Worm (Caenorhabditis elegans): ENCODE data around the gene F54D12.1.

Gene F54D12.1

ce11 chrII:1378259-1378658, 21.9 kb upstream of the F54D12.1 start, which contains the start of gene F54D12.10:
Gene F54D12.10 (minus strand): TSS chrII:1378359.
- TF ChIP-seq unc-39 (tag; optimal IDR thresholded peaks at IDR 0.05): no peak
- no peak for TF ChIP-seq Y55F3AM.14 (GFP tag; optimal IDR thresholded peaks at IDR 0.05)
- no peak for TF ChIP-seq lin-39 (tag; optimal IDR thresholded peaks at IDR 0.05)

DNA sequence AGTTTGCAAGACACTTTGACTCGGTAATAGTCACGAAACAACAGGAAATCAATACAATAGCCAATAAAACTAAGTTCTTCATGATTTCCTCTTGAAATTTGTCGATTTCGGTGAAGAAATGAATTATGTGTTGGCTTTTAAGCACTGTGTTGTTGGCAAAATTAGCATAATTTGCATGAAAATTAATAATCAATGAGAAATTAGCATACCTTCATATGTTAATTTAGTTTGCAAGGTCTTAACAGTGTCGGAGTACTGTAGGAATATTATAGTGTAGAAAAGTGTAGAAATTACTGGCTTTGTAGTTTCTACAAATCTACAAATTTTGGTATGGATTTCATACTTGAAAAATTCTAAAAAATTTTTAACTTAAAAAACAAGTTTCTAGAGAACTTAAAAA, 18.6 kb upstream of the F54D12.1 start, which contains the start of gene F54D12.9:
F54D12.9 (minus strand) TSS at position 101 of the 400 bp plus-strand sequence.
- TF ChIP-seq mdl-1 (tag; optimal IDR thresholded peaks at IDR 0.05) (no peak), F13H6.1 (tag; optimal IDR thresholded peaks at IDR 0.05) (no peak), Y55F3AM.14 (GFP tag; optimal IDR thresholded peaks at IDR 0.05) (no peak), sma-3 (GFP tag; optimal IDR thresholded peaks at IDR 0.05) (no peak), blmp-1 (tag; optimal IDR thresholded peaks at IDR 0.05; ENCODE audit: insufficient read depth) (no peak), nhr-25 (tag; optimal IDR thresholded peaks at IDR 0.05) (no peak), peb-1 (tag; optimal IDR thresholded peaks at IDR 0.05) (no peak), snpc-4 (tag; optimal IDR thresholded peaks at IDR 0.05) (no peak)

DNA sequence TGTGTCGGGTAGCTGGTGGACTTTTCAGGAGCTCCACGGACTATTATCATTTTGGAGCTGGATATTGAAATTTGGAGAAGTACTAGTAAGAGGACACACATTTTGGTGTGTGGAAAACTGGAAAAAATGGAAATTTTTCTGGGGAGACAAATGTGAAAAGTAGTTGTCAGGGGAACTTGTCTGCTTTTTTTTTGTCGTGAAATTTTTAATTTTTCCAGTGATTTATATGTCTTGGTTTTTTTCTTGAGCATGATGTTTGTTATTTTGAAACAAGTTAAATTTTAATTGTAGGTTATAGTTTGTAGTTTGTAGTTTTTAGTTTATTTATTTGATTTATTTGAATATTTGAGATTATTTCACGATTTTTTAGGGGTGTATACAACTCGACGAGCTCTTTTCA, 14.9 kb upstream of the F54D12.1 start, which contains the start of gene F54D12.7:
F54D12.7 (minus strand) TSS at position 101 of the 400 bp plus-strand sequence.
- TF ChIP-seq C34F6.9 (tag; optimal IDR thresholded peaks at IDR 0.05) (no peak), ceh-82 (tag; optimal IDR thresholded peaks at IDR 0.05) (no peak), nhr-11 (tag; optimal IDR thresholded peaks at IDR 0.05) (no peak), nhr-6 (tag; optimal IDR thresholded peaks at IDR 0.05) (no peak), unc-55 (GFP tag; optimal IDR thresholded peaks at IDR 0.05) (no peak), ztf-11 (tag; optimal IDR thresholded peaks at IDR 0.05) (no peak), skn-1 (tag; optimal IDR thresholded peaks at IDR 0.05) (no peak), fos-1 (tag; optimal IDR thresholded peaks at IDR 0.05) (no peak), nhr-10 (tag; optimal IDR thresholded peaks at IDR 0.05) (no peak), ZK546.5 (tag; optimal IDR thresholded peaks at IDR 0.05) (no peak), mbf-1 (tag; optimal IDR thresholded peaks at IDR 0.05) (no peak), dmd-4 (tag; optimal IDR thresholded peaks at IDR 0.05) (no peak), Y55F3AM.14 (GFP tag; optimal IDR thresholded peaks at IDR 0.05) (no peak), mab-5 (tag; optimal IDR thresholded peaks at IDR 0.05) (no peak), lin-11 (tag; optimal IDR thresholded peaks at IDR 0.05) (no peak), nhr-23 (tag; optimal IDR thresholded peaks at IDR 0.05) (no peak), sma-3 (GFP tag; optimal IDR thresholded peaks at IDR 0.05) (no peak), F13H6.1 (tag; optimal IDR thresholded peaks at IDR 0.05) (no peak), ama-1 (optimal IDR thresholded peaks at IDR 0.05) (no peak), mdl-1 (tag; optimal IDR thresholded peaks at IDR 0.05) (no peak)

- TF ChIP-seq Y55F3AM.14 (GFP tag; optimal IDR thresholded peaks at IDR 0.05): no peak
- peak; percentile 85 for TF ChIP-seq fos-1 (tag; optimal IDR thresholded peaks at IDR 0.05)
- peak; percentile 29 for TF ChIP-seq blmp-1 (tag; optimal IDR thresholded peaks at IDR 0.05; ENCODE audit: insufficient read depth)
Measured at ce11 chrII:1386478-1386877, 13.7 kb upstream of the F54D12.1 start, which contains the start of gene aat-7. Gene aat-7 (plus strand): TSS chrII:1386870.

DNA sequence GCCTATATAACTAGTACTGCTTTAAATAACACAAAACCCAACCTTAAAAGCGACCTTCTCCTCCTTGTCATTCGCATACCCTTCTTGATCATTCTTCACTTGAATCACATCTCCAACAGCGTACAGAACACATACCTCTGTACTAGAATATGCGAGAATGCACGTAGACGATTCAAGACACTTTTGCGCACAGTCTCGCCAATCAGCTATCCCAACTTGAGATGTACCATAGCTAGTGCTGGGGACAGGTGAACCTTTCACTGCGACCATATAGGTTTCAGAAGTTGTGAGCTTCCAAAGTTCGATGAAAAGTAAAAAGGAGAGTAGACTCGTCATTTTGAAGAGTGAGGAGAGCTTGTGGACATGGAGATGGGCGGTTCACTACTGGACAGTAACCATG, 2.5 kb upstream of the F54D12.1 start, which contains the start of gene F54D12.8:
F54D12.8 (minus strand) TSS at position 336 of the 400 bp plus-strand sequence.
- TF ChIP-seq ztf-1 (GFP tag; conservative IDR thresholded peaks at IDR 0.05) (no peak), unc-55 (GFP tag; optimal IDR thresholded peaks at IDR 0.05) (no peak), ztf-11 (tag; optimal IDR thresholded peaks at IDR 0.05) (no peak), unc-62 (GFP tag; optimal IDR thresholded peaks at IDR 0.05) (no peak), nhr-25 (tag; optimal IDR thresholded peaks at IDR 0.05) (no peak), nhr-12 (tag; optimal IDR thresholded peaks at IDR 0.05) (no peak), elt-1 (tag; optimal IDR thresholded peaks at IDR 0.05) (no peak), fos-1 (tag; optimal IDR thresholded peaks at IDR 0.05) (no peak), lin-13 (GFP tag; optimal IDR thresholded peaks at IDR 0.05) (no peak), ceh-16 (tag; optimal IDR thresholded peaks at IDR 0.05) (no peak), blmp-1 (tag; optimal IDR thresholded peaks at IDR 0.05; ENCODE audit: insufficient read depth) (no peak), nhr-21 (tag; optimal IDR thresholded peaks at IDR 0.05) (no peak), elt-3 (tag; optimal IDR thresholded peaks at IDR 0.05) (no peak), C34F6.9 (tag; optimal IDR thresholded peaks at IDR 0.05) (no peak), peb-1 (tag; optimal IDR thresholded peaks at IDR 0.05) (no peak)
